Worm (Caenorhabditis elegans) whole organism, L1 larva: Measurements from ENCODE around the gene F07D3.3.
A peak's percentile ranks its signal among the peaks of the same experiment; 100 is the strongest.

Experiments
- C04F5.9 ChIP-seq: sonication (generic microtip); optimal IDR thresholded peaks from 2 replicates; lab custom pipeline; 2016; ENCODE audit warnings: missing genetic modification characterization, missing compliant biosample characterization
- aly-2 ChIP-seq: fragments of 150-350 bp; optimal IDR thresholded peaks from 2 replicates; lab custom pipeline; 2014; ENCODE audit warnings: missing biosample characterization, missing genetic modification characterization
- blmp-1 ChIP-seq: fragments of 150-350 bp; optimal IDR thresholded peaks from 2 replicates; lab custom pipeline; 2014; ENCODE audit warnings: missing biosample characterization, missing genetic modification characterization
- ceh-82 ChIP-seq, 3 experiments: fragments of 150-350 bp in 1 of 3; sonication (generic microtip) in 2 of 3; optimal IDR thresholded peaks; 2 replicates each; lab custom pipeline; 2014 to 2017; ENCODE audit warnings: missing biosample characterization in 3 of 3, missing genetic modification characterization in 3 of 3
- dsc-1 ChIP-seq: sonication (generic microtip); optimal IDR thresholded peaks from 2 replicates; lab custom pipeline; 2016; ENCODE audit warnings: mild to moderate bottlenecking, missing genetic modification characterization, missing compliant biosample characterization
- efl-1 ChIP-seq, 4 experiments: fragments of 150-350 bp; optimal IDR thresholded peaks in 3 of 4; peaks in 1 of 4; 1 replicate in 1 of 4; 2 replicates in 3 of 4; lab custom pipeline; 2014; ENCODE audit warnings: missing biosample characterization in 2 of 4, missing genetic modification characterization in 2 of 4, missing genetic modification reagents in 2 of 4
- efl-3 ChIP-seq: fragments of 200-800 bp; sonication (Bioruptor generic); optimal IDR thresholded peaks from 2 replicates; lab custom pipeline; 2018; ENCODE audit warnings: mild to moderate bottlenecking, missing genetic modification characterization, missing compliant biosample characterization
- egl-27 ChIP-seq, 2 experiments: fragments of 150-350 bp in 1 of 2; sonication (generic microtip); optimal IDR thresholded peaks; 3 replicates each; lab custom pipeline; 2017 to 2018; ENCODE audit warnings: missing biosample characterization in 2 of 2, missing genetic modification characterization in 2 of 2, missing genetic modification reagents in 2 of 2
- elt-2 ChIP-seq: sonication (generic microtip); optimal IDR thresholded peaks from 2 replicates; lab custom pipeline; 2016; ENCODE audit warnings: missing genetic modification characterization, mild to moderate bottlenecking, inconsistent platforms, missing compliant biosample characterization, missing genetic modification reagents
- elt-3 ChIP-seq, 6 experiments: fragments of 150-350 bp in 1 of 6; sonication (generic microtip); optimal IDR thresholded peaks; 2 replicates each; lab custom pipeline; 2017 to 2018; ENCODE audit warnings: missing biosample characterization in 6 of 6, missing genetic modification characterization in 6 of 6, inconsistent platforms in 1 of 6
- ets-5 ChIP-seq: fragments of 200-800 bp; sonication (Bioruptor generic); IDR thresholded peaks from 2 replicates; pipeline ENCODE4 v1.3.6; 2022; ENCODE audit warnings: missing genetic modification characterization, missing compliant biosample characterization
- fkh-10 ChIP-seq: sonication (generic microtip); optimal IDR thresholded peaks from 2 replicates; lab custom pipeline; 2017; ENCODE audit warnings: missing biosample characterization, missing genetic modification reagents, missing genetic modification characterization
- fkh-4 ChIP-seq: sonication (generic microtip); optimal IDR thresholded peaks from 2 replicates; lab custom pipeline; 2016; ENCODE audit warnings: missing compliant biosample characterization, missing genetic modification characterization, borderline replicate concordance
- hpl-2 ChIP-seq: fragments of 150-350 bp; optimal IDR thresholded peaks from 2 replicates; lab custom pipeline; 2014; ENCODE audit warnings: missing biosample characterization, missing genetic modification reagents, missing genetic modification characterization
- irx-1 ChIP-seq: sonication (generic microtip); optimal IDR thresholded peaks from 2 replicates; lab custom pipeline; 2016; ENCODE audit warnings: missing genetic modification characterization, missing compliant biosample characterization
- lin-14 ChIP-seq: fragments of 200-800 bp; sonication (Bioruptor generic); optimal IDR thresholded peaks from 2 replicates; lab custom pipeline; 2018; ENCODE audit warnings: mild to moderate bottlenecking, missing genetic modification characterization, moderate library complexity, missing compliant biosample characterization
- lin-35 ChIP-seq, 2 experiments: fragments of 150-350 bp; optimal IDR thresholded peaks; 2 replicates each; lab custom pipeline; 2014; ENCODE audit warnings: missing biosample characterization in 2 of 2, missing genetic modification characterization in 2 of 2, missing genetic modification reagents in 2 of 2
- lsy-2 ChIP-seq, 2 experiments: fragments of 150-350 bp; optimal IDR thresholded peaks; 2 replicates each; lab custom pipeline; 2014; ENCODE audit warnings: missing biosample characterization in 2 of 2, missing genetic modification characterization in 2 of 2
- mab-9 ChIP-seq: fragments of 200-800 bp; sonication (Bioruptor generic); IDR thresholded peaks from 2 replicates; pipeline ENCODE4 v1.3.6; 2022; ENCODE audit warnings: missing genetic modification reagents, missing genetic modification characterization, missing compliant biosample characterization
- mdl-1 ChIP-seq, 2 experiments: fragments of 150-350 bp; optimal IDR thresholded peaks; 2 replicates each; lab custom pipeline; 2014 to 2017; ENCODE audit warnings: missing biosample characterization in 2 of 2, missing genetic modification characterization in 2 of 2, inconsistent platforms in 1 of 2
- mef-2 ChIP-seq: fragments of 150-350 bp; optimal IDR thresholded peaks from 2 replicates; lab custom pipeline; 2014; ENCODE audit warnings: missing biosample characterization, missing genetic modification characterization
- nhr-11 ChIP-seq: fragments of 150-350 bp; optimal IDR thresholded peaks from 2 replicates; lab custom pipeline; 2014; ENCODE audit warnings: missing biosample characterization, missing genetic modification characterization
- nhr-12 ChIP-seq: sonication (generic microtip); optimal IDR thresholded peaks from 2 replicates; lab custom pipeline; 2017; ENCODE audit warnings: missing biosample characterization, missing genetic modification characterization
- nhr-19 ChIP-seq: fragments of 200-800 bp; sonication (Bioruptor generic); conservative IDR thresholded peaks from 2 replicates; pipeline ENCODE4 v1.3.6; 2022; ENCODE audit warnings: missing genetic modification characterization, missing compliant biosample characterization
- nhr-20 ChIP-seq: sonication (generic microtip); optimal IDR thresholded peaks from 2 replicates; lab custom pipeline; 2016; ENCODE audit warnings: mild to moderate bottlenecking, missing genetic modification characterization, missing compliant biosample characterization
- nhr-237 ChIP-seq: fragments of 150-350 bp; optimal IDR thresholded peaks from 2 replicates; lab custom pipeline; 2014; ENCODE audit warnings: missing biosample characterization, missing genetic modification characterization
- nhr-47 ChIP-seq: sonication (generic microtip); optimal IDR thresholded peaks from 2 replicates; lab custom pipeline; 2016; ENCODE audit warnings: mild to moderate bottlenecking, missing genetic modification characterization, moderate library complexity, missing compliant biosample characterization
- nhr-85 ChIP-seq: sonication (generic microtip); peaks from one replicate; lab custom pipeline; 2016; ENCODE audit warnings: missing genetic modification characterization, inconsistent platforms, missing compliant biosample characterization
- pax-3 ChIP-seq: fragments of 200-800 bp; sonication (Bioruptor generic); optimal IDR thresholded peaks from 2 replicates; lab custom pipeline; 2018; ENCODE audit warnings: mild to moderate bottlenecking, missing genetic modification characterization, moderate library complexity, missing compliant biosample characterization
- pqm-1 ChIP-seq: sonication (generic microtip); optimal IDR thresholded peaks from 3 replicates; lab custom pipeline; 2017; ENCODE audit warnings: missing biosample characterization, missing genetic modification characterization
- skn-1 ChIP-seq: fragments of 150-350 bp; optimal IDR thresholded peaks from 2 replicates; lab custom pipeline; 2014; ENCODE audit warnings: missing biosample characterization, missing genetic modification characterization
- snpc-4 ChIP-seq: fragments of 150-350 bp; optimal IDR thresholded peaks from 2 replicates; lab custom pipeline; 2014; ENCODE audit warnings: missing biosample characterization, missing genetic modification characterization
- sox-4 ChIP-seq: sonication (generic microtip); optimal IDR thresholded peaks from 2 replicates; lab custom pipeline; 2016; ENCODE audit warnings: missing genetic modification characterization, missing compliant biosample characterization
- sptf-1 ChIP-seq: fragments of 150-350 bp; optimal IDR thresholded peaks from 2 replicates; lab custom pipeline; 2014; ENCODE audit warnings: missing biosample characterization, missing genetic modification characterization
- tlp-1 ChIP-seq: fragments of 150-350 bp; optimal IDR thresholded peaks from 2 replicates; lab custom pipeline; 2014; ENCODE audit warnings: missing biosample characterization, missing genetic modification characterization
- unc-86 ChIP-seq: sonication (generic microtip); optimal IDR thresholded peaks from 2 replicates; lab custom pipeline; 2016; ENCODE audit warnings: missing genetic modification characterization, missing compliant biosample characterization
- xbp-1 ChIP-seq: sonication (generic microtip); optimal IDR thresholded peaks from 2 replicates; lab custom pipeline; 2016; ENCODE audit warnings: missing genetic modification characterization, missing compliant biosample characterization
- zag-1 ChIP-seq: fragments of 150-350 bp; optimal IDR thresholded peaks from 2 replicates; lab custom pipeline; 2014; ENCODE audit warnings: missing biosample characterization, missing genetic modification characterization
- zip-4 ChIP-seq: fragments of 200-800 bp; sonication (Bioruptor generic); optimal IDR thresholded peaks from 2 replicates; lab custom pipeline; 2018; ENCODE audit warnings: mild to moderate bottlenecking, missing genetic modification characterization, moderate library complexity, missing compliant biosample characterization

F07D3.3 gene

DNA sequence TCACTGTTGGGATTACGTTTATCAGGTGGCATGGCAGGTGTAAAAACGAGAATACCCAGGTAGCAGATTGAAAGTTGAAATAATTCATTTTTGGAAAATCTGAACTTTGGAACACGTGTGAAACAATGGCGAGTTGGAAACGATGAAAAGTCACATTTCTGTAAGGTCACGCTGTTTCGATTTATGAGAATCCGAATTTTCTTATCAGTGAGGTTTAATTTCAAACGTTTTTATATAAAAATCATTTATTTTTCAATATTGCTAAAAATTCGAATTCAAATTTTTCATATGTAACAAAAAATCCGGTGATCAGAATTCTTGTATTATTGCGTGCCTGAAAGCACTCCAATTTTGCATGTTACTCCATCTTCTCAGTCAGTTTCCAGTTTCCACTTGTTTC, at the start of gene F07D3.3:
TSS of gene F07D3.3 (minus strand) at position 101 of the 400 bp plus-strand sequence.
- TF ChIP-seq nhr-20 (tag; lab: Kevin White, UChicago) = no peak
- TF ChIP-seq ceh-82 (tag; optimal IDR thresholded peaks at IDR 0.05; lab: Kevin White, UChicago) = no peak
- TF ChIP-seq egl-27 (tag; optimal IDR thresholded peaks at IDR 0.05; lab: Kevin White, UChicago) = no peak
- no peak for TF ChIP-seq lsy-2 (tag; optimal IDR thresholded peaks at IDR 0.05; lab: Kevin White, UChicago)
- TF ChIP-seq sptf-1 (tag; lab: Kevin White, UChicago) = no peak
- TF ChIP-seq efl-1 (optimal IDR thresholded peaks at IDR 0.05; lab: Kevin White, UChicago) = no peak
- no peak for TF ChIP-seq efl-1 (GFP tag; optimal IDR thresholded peaks at IDR 0.05 in 1 of 2; lab: Kevin White, UChicago)
- no peak for TF ChIP-seq aly-2 (tag; lab: Kevin White, UChicago)
- TF ChIP-seq irx-1 = no peak
- TF ChIP-seq fkh-4 (tag; lab: Kevin White, UChicago) = no peak
- no peak for TF ChIP-seq mef-2 (tag; lab: Kevin White, UChicago)
- no peak for TF ChIP-seq elt-2 (tag; lab: Kevin White, UChicago)
- TF ChIP-seq mdl-1 (tag; optimal IDR thresholded peaks at IDR 0.05; lab: Kevin White, UChicago) = no peak
- no peak for TF ChIP-seq pax-3 (tag; lab: Kevin White, UChicago)
- TF ChIP-seq nhr-237 (tag; lab: Kevin White, UChicago) = no peak
- TF ChIP-seq tlp-1 (tag; lab: Kevin White, UChicago) = no peak
- TF ChIP-seq lin-35 (GFP tag; optimal IDR thresholded peaks at IDR 0.05; lab: Kevin White, UChicago) = no peak
- no peak for TF ChIP-seq blmp-1 (tag; lab: Kevin White, UChicago)
- TF ChIP-seq hpl-2 (GFP tag; lab: Kevin White, UChicago) = no peak
- TF ChIP-seq skn-1 (tag; lab: Kevin White, UChicago) = no peak
- no peak for TF ChIP-seq nhr-47 (tag; lab: Kevin White, UChicago)

DNA sequence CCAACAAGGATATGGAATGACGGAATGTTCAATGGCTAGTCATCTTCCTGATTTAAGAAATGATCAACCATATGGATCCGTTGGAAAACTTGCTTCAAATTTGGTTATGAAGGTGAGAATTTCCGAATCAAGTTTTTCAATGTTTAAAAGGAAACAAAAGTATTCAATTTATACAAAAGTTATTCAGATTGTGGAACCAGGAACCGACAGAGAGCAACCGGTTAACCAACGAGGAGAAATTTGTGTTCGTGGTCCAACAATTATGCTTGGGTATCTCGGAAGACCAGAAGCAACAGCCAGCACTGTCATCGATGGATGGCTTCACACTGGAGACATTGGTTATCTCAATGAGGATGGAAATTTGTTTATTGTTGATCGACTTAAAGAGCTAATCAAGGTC, 47.1 kb upstream of the F07D3.3 start:
- TF ChIP-seq pax-3 (tag; lab: Kevin White, UChicago) (no peak), aly-2 (tag; lab: Kevin White, UChicago) (no peak), nhr-12 (tag; lab: Kevin White, UChicago) (no peak), dsc-1 (tag; lab: Kevin White, UChicago) (no peak), C04F5.9 (no peak), pqm-1 (no peak), ets-5 (GFP tag; lab: Robert Waterston, UW) (no peak), lin-14 (GFP tag; lab: Kevin White, UChicago) (no peak), snpc-4 (tag; lab: Kevin White, UChicago) (no peak), efl-3 (no peak), mab-9 (GFP tag; lab: Robert Waterston, UW) (no peak), zag-1 (tag; lab: Kevin White, UChicago) (no peak), fkh-10 (GFP tag; lab: Kevin White, UChicago) (no peak)
- TF ChIP-seq, all 84 proteins: peak for 0

DNA sequence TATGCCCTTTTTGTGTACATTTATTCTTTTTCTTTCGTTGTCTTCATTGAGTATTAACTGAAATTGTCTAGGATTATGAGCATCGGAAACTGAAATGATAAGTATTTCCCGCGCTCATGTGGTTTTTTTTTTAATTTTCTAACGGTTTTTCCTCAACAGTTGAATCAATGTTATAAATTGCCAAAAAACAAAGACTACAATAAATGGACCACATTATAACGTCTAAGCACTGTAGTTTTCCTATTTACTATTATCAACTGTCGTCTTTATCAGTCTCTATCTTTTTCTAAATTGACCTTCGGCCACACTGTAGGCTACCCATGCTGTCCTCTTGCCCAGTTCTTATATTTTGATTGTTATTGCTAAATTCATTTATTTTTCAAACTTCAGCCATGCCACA, 45.2 kb upstream of the F07D3.3 start, which contains the start of gene acs-14:
TSS of gene acs-14 (plus strand) at position 391 of the 400 bp plus-strand sequence.
- TF ChIP-seq elt-2 (tag; lab: Kevin White, UChicago) (peak; percentile 12), hpl-2 (GFP tag; lab: Kevin White, UChicago) (no peak), xbp-1 (tag; lab: Kevin White, UChicago) (no peak), elt-3 (tag; optimal IDR thresholded peaks at IDR 0.05; lab: Kevin White, UChicago) (peak in 1 of 6 experiments; percentile 4), sox-4 (no peak), nhr-19 (GFP tag; lab: Robert Waterston, UW) (no peak), zip-4 (GFP tag; lab: Kevin White, UChicago) (no peak), nhr-85 (tag; lab: Kevin White, UChicago) (no peak), lin-35 (GFP tag; optimal IDR thresholded peaks at IDR 0.05; lab: Kevin White, UChicago) (peak in 1 of 2 experiments; percentile 12), nhr-20 (tag; lab: Kevin White, UChicago) (peak; percentile 13), dsc-1 (tag; lab: Kevin White, UChicago) (no peak), efl-1 (optimal IDR thresholded peaks at IDR 0.05; lab: Kevin White, UChicago) (no peak), efl-1 (GFP tag; optimal IDR thresholded peaks at IDR 0.05 in 1 of 2; lab: Kevin White, UChicago) (peak in 1 of 2 experiments; percentile 51), unc-86 (no peak), nhr-11 (tag; lab: Kevin White, UChicago) (no peak)
